Fruit fly (Drosophila melanogaster) whole organism: ENCODE results near the gene srl.

Experiments
- CG8478 ChIP-seq: fragments of >200 bp; optimal IDR thresholded peaks from 2 replicates; lab custom pipeline; 2018; ENCODE audit warnings: inconsistent platforms
- Dll ChIP-seq: fragments of >200 bp; optimal IDR thresholded peaks from 2 replicates; lab custom pipeline; 2017
- EcR ChIP-seq, 2 experiments: fragments of >200 bp; optimal IDR thresholded peaks; 2 replicates each; lab custom pipeline; 2017; ENCODE audit warnings: missing biosample characterization in 2 of 2, missing genetic modification characterization in 2 of 2, missing genetic modification reagents in 2 of 2
- pan ChIP-seq: fragments of >200 bp; optimal IDR thresholded peaks from 2 replicates; lab custom pipeline; 2017
- psq ChIP-seq: fragments of >200 bp; optimal IDR thresholded peaks from 2 replicates; lab custom pipeline; 2017
- usp ChIP-seq: fragments of >200 bp; optimal IDR thresholded peaks from 2 replicates; lab custom pipeline; 2017; ENCODE audit warnings: missing biosample characterization, missing genetic modification characterization, mixed read lengths

srl gene

DNA sequence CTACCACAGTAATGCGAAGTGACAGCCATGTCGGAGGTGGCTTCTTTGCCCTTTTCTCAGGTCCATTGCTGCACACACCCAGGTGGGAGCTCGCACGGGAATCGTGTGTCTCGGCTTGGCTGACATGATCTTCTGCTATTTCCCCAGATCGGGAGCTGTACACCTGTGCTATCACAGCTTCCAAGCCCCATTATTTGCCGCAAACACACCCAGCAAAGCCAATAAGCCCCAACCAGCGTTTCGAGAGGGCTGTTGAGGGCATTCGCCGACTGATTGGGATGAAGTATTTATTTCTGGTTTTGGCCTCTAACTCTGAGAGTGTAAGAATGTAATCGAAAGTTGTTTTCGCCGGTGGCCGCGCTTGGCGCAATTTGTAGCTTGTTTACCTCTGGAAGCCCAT, 28.5 kb upstream of the srl start:
- TF ChIP-seq EcR (GFP tag; optimal IDR thresholded peaks at IDR 0.05; lab: Kevin White, UChicago) (no peak), usp (GFP tag; lab: Kevin White, UChicago) (no peak), CG8478 (lab: Kevin White, UChicago) (no peak), psq (lab: Kevin White, UChicago) (no peak), pan (lab: Kevin White, UChicago) (no peak), Dll (lab: Kevin White, UChicago) (no peak)

DNA sequence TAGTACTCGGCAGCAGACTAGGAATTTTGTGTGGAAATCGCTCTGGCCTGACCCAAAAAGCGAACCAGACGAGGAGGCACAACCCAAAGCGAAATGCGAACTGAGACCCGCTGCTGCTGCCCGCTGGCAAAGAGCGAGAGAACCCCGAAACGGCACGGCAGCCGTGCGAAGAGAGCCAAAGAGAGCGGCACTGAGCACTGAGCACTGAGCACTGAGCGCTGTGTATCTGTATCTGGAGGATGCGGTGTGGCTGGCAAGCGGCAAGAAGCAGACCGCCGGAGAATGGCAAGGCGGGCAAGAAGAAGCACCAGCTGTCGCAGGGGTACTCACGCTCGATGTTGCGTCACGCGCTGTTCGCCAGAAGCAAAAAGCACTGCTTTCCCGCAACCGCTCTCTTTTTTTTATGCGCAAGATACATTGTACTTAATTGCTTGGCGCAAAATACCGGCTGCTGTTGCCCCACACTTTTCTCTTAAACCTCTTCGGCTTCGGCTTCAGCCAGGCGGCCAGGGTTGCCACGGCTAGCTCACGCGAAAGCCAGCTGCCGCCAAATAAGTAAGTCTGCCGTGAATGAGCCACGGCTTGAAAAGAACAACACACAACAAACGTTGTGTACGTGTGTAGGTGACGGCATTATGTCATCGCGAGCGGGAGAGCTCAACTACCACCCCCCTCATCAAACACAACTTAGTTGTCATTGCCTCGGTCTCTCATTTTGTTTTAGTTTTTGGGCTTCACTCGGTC, 24.2 kb upstream of the srl start:
- no peak for TF ChIP-seq pan (lab: Kevin White, UChicago)
- peak; percentile 93 for TF ChIP-seq Dll (lab: Kevin White, UChicago)
- TF ChIP-seq EcR (GFP tag; optimal IDR thresholded peaks at IDR 0.05; lab: Kevin White, UChicago), result no peak

DNA sequence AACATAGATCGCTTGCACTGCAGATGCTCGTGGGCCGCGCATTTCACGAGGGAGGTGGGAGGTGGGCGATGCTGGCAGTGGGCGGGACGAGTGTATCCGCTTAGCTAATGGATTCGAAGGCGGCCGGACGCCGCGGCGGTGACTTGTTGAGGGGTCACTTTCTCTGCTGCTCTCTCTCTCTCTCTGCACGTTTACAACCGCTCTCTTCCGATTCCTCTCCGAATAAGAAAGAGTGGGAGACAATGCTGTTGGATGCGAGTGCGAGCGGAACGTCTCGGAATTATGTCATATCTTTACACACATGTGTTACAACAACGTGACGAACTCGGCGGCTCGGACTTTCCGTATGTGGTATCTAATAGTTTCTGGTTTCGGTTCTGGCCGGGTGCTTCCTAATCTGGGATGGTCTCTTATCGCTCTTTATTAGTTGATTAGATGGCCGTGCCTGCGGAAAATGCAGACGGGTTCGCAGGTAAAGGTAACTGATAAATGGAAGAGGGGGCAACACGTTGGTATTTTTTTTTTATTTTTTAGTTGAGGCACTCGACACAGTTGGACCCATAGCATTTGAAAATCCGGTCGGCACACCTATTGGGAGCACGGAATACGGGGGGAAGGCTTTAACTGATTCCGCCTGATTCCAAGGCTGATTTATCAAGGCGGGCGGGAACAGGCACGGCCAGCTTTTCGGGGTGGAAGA, 23.4 kb upstream of the srl start:
- no peak for TF ChIP-seq psq (lab: Kevin White, UChicago)
- TF ChIP-seq pan (lab: Kevin White, UChicago), result no peak
- no peak for TF ChIP-seq usp (GFP tag; lab: Kevin White, UChicago)
- peak; percentile 76 for TF ChIP-seq Dll (lab: Kevin White, UChicago)
- no peak for TF ChIP-seq EcR (GFP tag; optimal IDR thresholded peaks at IDR 0.05; lab: Kevin White, UChicago)
- TF ChIP-seq CG8478 (lab: Kevin White, UChicago), result no peak

- TF ChIP-seq Dll (lab: Kevin White, UChicago) (no peak), psq (lab: Kevin White, UChicago) (no peak), EcR (GFP tag; optimal IDR thresholded peaks at IDR 0.05; lab: Kevin White, UChicago) (no peak), pan (lab: Kevin White, UChicago) (no peak), CG8478 (lab: Kevin White, UChicago) (no peak), usp (GFP tag; lab: Kevin White, UChicago) (no peak)
Measured at dm6 chr3R:4450721-4451120, 21.6 kb upstream of the srl start.

DNA sequence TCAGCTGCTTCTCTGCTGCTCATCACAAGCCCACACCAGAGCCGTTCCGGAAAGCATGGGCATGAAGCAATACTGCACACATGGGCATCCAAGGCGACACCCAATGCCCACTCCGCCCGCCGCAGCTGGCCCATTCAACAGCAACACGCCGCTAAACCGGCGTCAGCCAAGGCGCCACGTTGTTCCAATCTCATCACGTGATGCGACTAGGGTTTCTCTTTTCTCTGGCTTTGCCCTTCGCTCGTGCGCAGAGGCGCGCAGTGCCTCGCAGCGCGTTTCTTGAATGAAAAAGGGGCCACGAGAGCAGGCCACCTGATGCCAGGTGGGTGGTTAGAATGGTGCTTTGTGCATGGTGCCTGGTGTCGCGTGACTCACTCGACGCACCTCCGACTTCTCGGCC, 20.1 kb upstream of the srl start:
- TF ChIP-seq EcR (GFP tag; optimal IDR thresholded peaks at IDR 0.05; lab: Kevin White, UChicago) (no peak), Dll (lab: Kevin White, UChicago) (no peak), psq (lab: Kevin White, UChicago) (no peak)

- TF ChIP-seq usp (GFP tag; lab: Kevin White, UChicago), result no peak
- TF ChIP-seq psq (lab: Kevin White, UChicago), result no peak
- TF ChIP-seq EcR (GFP tag; optimal IDR thresholded peaks at IDR 0.05; lab: Kevin White, UChicago), result no peak
- TF ChIP-seq CG8478 (lab: Kevin White, UChicago), result no peak
- no peak for TF ChIP-seq Dll (lab: Kevin White, UChicago)
- no peak for TF ChIP-seq pan (lab: Kevin White, UChicago)
Measured at dm6 chr3R:4446455-4447224, 17.5 kb upstream of the srl start.

- TF ChIP-seq EcR (GFP tag; optimal IDR thresholded peaks at IDR 0.05; lab: Kevin White, UChicago), result no peak
Measured at dm6 chr3R:4445083-4445482, 15.9 kb upstream of the srl start.

DNA sequence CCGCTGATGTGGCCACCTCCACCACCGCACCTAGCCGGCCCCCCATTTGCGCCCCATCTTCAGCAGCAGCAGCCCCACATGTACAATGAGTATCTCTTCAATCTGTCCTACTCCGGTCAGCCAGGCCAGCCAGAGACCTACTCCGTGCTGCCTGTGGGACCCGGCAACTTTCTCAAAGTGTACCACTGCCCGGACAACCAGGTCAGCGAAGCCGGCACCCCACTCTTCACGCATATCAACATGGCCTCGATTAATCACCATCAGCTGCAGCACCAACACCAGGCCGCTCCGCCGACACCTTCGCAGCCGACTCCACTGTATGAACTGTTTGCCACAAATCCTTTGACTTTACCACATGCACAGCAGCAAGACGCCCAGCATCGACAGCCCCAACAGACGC, 8.7 kb upstream of the srl start:
- TF ChIP-seq EcR (GFP tag; optimal IDR thresholded peaks at IDR 0.05; lab: Kevin White, UChicago) (no peak), pan (lab: Kevin White, UChicago) (no peak), Dll (lab: Kevin White, UChicago) (no peak), usp (GFP tag; lab: Kevin White, UChicago) (no peak), psq (lab: Kevin White, UChicago) (no peak), CG8478 (lab: Kevin White, UChicago) (no peak)

DNA sequence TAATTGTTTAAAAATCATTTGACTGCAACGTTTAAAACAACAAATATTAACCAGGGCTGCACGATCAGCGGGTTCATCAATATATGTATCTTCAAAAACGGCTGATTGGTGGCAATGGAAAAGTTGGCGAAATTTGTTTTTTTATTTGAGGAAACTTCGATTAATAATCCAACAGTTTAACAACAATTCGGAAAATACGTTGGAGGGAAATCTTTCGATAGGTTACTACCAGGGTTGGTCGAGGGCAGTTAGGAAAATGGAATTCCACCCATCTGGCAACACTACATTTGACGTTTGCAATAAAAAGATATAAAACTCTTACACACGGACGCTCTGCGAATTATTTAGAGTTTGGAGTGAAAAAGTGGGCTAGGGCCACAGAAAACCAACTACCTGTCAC, 8.0 kb upstream of the srl start, which contains the start of the genes Lipt2 and CG14650:
Lipt2 (minus strand) TSS at position 217 of the 400 bp plus-strand sequence.
CG14650 (plus strand) TSS at position 275 of the 400 bp plus-strand sequence.
- TF ChIP-seq psq (lab: Kevin White, UChicago) (no peak), CG8478 (lab: Kevin White, UChicago) (no peak), EcR (GFP tag; optimal IDR thresholded peaks at IDR 0.05; lab: Kevin White, UChicago) (no peak), usp (GFP tag; lab: Kevin White, UChicago) (no peak), Dll (lab: Kevin White, UChicago) (no peak)

DNA sequence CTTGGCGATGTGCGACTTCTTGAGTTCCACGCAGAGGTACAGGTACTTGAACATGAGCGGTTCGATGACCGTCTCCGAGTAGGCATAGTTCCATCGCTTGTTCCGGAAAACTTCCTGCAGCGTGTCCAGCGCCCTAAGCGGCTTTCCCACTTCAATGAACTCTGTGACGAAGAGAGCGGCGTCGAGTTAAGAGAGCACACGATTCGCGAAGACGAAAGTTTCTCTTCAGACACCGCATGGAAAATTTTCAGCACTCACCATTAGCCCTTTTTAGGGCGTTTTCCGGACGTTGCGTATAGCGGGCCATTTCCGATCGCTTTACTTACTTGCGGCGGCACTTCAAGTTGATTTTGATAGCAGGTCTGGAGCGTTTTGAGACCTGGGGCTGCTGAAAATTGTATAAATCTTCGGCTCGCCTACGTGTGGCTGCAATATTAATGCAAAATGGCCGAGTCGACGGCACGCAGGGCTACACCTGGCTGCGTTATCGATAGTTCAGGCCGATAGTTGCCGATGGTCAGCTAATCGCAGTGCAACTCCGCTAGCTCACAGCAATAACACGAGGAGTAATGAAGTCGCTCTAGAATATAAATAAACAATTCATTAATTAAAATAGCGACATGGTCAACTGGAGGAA, 4.4 kb upstream of the srl start, which contains the start of the genes eIF3a and CG1074:
eIF3a (minus strand) TSS at position 455 of the 637 bp plus-strand sequence.
CG1074 (plus strand) TSS at position 525 of the 637 bp plus-strand sequence.
- no peak for TF ChIP-seq pan (lab: Kevin White, UChicago)
- TF ChIP-seq Dll (lab: Kevin White, UChicago), result peak; percentile 15

dm6 chr3R:4426730-4427129, 2.4 kb downstream of the srl start, which contains the start of gene CG31525:
Gene CG31525, plus strand, starts transcription at chr3R:4427030.
- TF ChIP-seq psq (lab: Kevin White, UChicago) (no peak), EcR (GFP tag; optimal IDR thresholded peaks at IDR 0.05; lab: Kevin White, UChicago) (no peak), Dll (lab: Kevin White, UChicago) (no peak), usp (GFP tag; lab: Kevin White, UChicago) (no peak), CG8478 (lab: Kevin White, UChicago) (no peak), pan (lab: Kevin White, UChicago) (no peak)
